Worm (Caenorhabditis elegans) whole organism, L2 larva: ENCODE data around the gene W04B5.8.

Experiments
- F13H6.1 ChIP-seq: sonication (generic microtip); optimal IDR thresholded peaks from 2 replicates; lab custom pipeline; 2016; ENCODE audit warnings: missing genetic modification characterization, missing compliant biosample characterization
- R02D3.7 ChIP-seq: fragments of 150-350 bp; optimal IDR thresholded peaks from 2 replicates; lab custom pipeline; 2014; ENCODE audit warnings: missing biosample characterization, missing genetic modification characterization
- Y55F3AM.14 ChIP-seq: fragments of 200-800 bp; sonication (Bioruptor generic); optimal IDR thresholded peaks from 2 replicates; lab custom pipeline; 2018; ENCODE audit warnings: mild to moderate bottlenecking, missing genetic modification characterization, missing compliant biosample characterization
- alr-1 ChIP-seq: fragments of 150-350 bp; optimal IDR thresholded peaks from 2 replicates; lab custom pipeline; 2014; ENCODE audit warnings: missing biosample characterization, missing genetic modification characterization
- aly-2 ChIP-seq: fragments of 150-350 bp; optimal IDR thresholded peaks from 2 replicates; lab custom pipeline; 2014; ENCODE audit warnings: missing biosample characterization, missing genetic modification characterization
- ama-1 ChIP-seq: fragments of 150-350 bp; optimal IDR thresholded peaks from 2 replicates; lab custom pipeline; 2018; ENCODE audit warnings: inconsistent platforms
- ceh-16 ChIP-seq: fragments of 150-350 bp; optimal IDR thresholded peaks from 2 replicates; lab custom pipeline; 2014; ENCODE audit warnings: missing biosample characterization, missing genetic modification characterization
- ceh-82 ChIP-seq: fragments of 150-350 bp; optimal IDR thresholded peaks from 2 replicates; lab custom pipeline; 2014; ENCODE audit warnings: missing biosample characterization, missing genetic modification characterization
- crh-2 ChIP-seq: sonication (generic microtip); optimal IDR thresholded peaks from 2 replicates; lab custom pipeline; 2017; ENCODE audit warnings: missing biosample characterization, missing genetic modification characterization
- dmd-4 ChIP-seq: sonication (generic microtip); optimal IDR thresholded peaks from 2 replicates; lab custom pipeline; 2017; ENCODE audit warnings: missing biosample characterization, missing genetic modification characterization
- egl-27 ChIP-seq: sonication (generic microtip); optimal IDR thresholded peaks from 3 replicates; lab custom pipeline; 2017; ENCODE audit warnings: missing biosample characterization, missing genetic modification reagents, missing genetic modification characterization
- elt-1 ChIP-seq: fragments of 150-350 bp; optimal IDR thresholded peaks from 2 replicates; lab custom pipeline; 2014; ENCODE audit warnings: missing biosample characterization, missing genetic modification characterization
- elt-3 ChIP-seq: sonication (generic microtip); optimal IDR thresholded peaks from 2 replicates; lab custom pipeline; 2017; ENCODE audit warnings: missing biosample characterization, missing genetic modification characterization
- fos-1 ChIP-seq: fragments of 150-350 bp; optimal IDR thresholded peaks from 2 replicates; lab custom pipeline; 2014; ENCODE audit warnings: missing biosample characterization, missing genetic modification characterization
- gmeb-1 ChIP-seq: fragments of 150-350 bp; optimal IDR thresholded peaks from 2 replicates; lab custom pipeline; 2014; ENCODE audit warnings: missing biosample characterization, missing genetic modification characterization
- lin-11 ChIP-seq: fragments of 150-350 bp; sonication (generic microtip); optimal IDR thresholded peaks from 2 replicates; lab custom pipeline; 2014; ENCODE audit warnings: missing biosample characterization, missing genetic modification characterization, inconsistent platforms, mixed read lengths
- lin-13 ChIP-seq: fragments of 150-350 bp; optimal IDR thresholded peaks from 2 replicates; lab custom pipeline; 2014; ENCODE audit warnings: missing biosample characterization, missing genetic modification reagents, missing genetic modification characterization
- lin-39 ChIP-seq: fragments of 150-350 bp; optimal IDR thresholded peaks from 2 replicates; lab custom pipeline; 2014; ENCODE audit warnings: missing biosample characterization, missing genetic modification reagents, missing genetic modification characterization
- lsy-2 ChIP-seq, 2 experiments: fragments of 150-350 bp in 1 of 2; sonication (generic microtip) in 1 of 2; optimal IDR thresholded peaks; 2 replicates each; lab custom pipeline; 2014 to 2017; ENCODE audit warnings: missing biosample characterization in 2 of 2, missing genetic modification characterization in 2 of 2
- mdl-1 ChIP-seq, 2 experiments: fragments of 150-350 bp in 1 of 2; sonication (generic microtip) in 1 of 2; optimal IDR thresholded peaks; 2 replicates each; lab custom pipeline; 2017; ENCODE audit warnings: missing biosample characterization in 2 of 2, missing genetic modification characterization in 2 of 2
- nhr-10 ChIP-seq: sonication (generic microtip); optimal IDR thresholded peaks from 2 replicates; lab custom pipeline; 2017; ENCODE audit warnings: missing biosample characterization, missing genetic modification characterization
- nhr-11 ChIP-seq: fragments of 150-350 bp; optimal IDR thresholded peaks from 2 replicates; lab custom pipeline; 2014; ENCODE audit warnings: missing biosample characterization, missing genetic modification characterization
- nhr-12 ChIP-seq: fragments of 150-350 bp; optimal IDR thresholded peaks from 2 replicates; lab custom pipeline; 2014; ENCODE audit warnings: missing biosample characterization, missing genetic modification characterization
- nhr-129 ChIP-seq: fragments of 150-350 bp; optimal IDR thresholded peaks from 2 replicates; lab custom pipeline; 2014; ENCODE audit warnings: missing biosample characterization, missing genetic modification characterization
- nhr-237 ChIP-seq: fragments of 150-350 bp; optimal IDR thresholded peaks from 2 replicates; lab custom pipeline; 2014; ENCODE audit warnings: missing biosample characterization, missing genetic modification characterization
- nhr-6 ChIP-seq: fragments of 150-350 bp; optimal IDR thresholded peaks from 2 replicates; lab custom pipeline; 2014; ENCODE audit warnings: missing biosample characterization, missing genetic modification characterization
- nhr-77 ChIP-seq: fragments of 150-350 bp; optimal IDR thresholded peaks from 2 replicates; lab custom pipeline; 2014; ENCODE audit warnings: missing biosample characterization, missing genetic modification characterization
- peb-1 ChIP-seq: fragments of 150-350 bp; optimal IDR thresholded peaks from 2 replicates; lab custom pipeline; 2014; ENCODE audit warnings: missing biosample characterization, missing genetic modification characterization
- sem-4 ChIP-seq: fragments of 150-350 bp; optimal IDR thresholded peaks from 2 replicates; lab custom pipeline; 2014; ENCODE audit warnings: missing biosample characterization, missing genetic modification reagents, missing genetic modification characterization
- sma-9 ChIP-seq, 2 experiments: fragments of 150-350 bp in 1 of 2; sonication (generic microtip) in 1 of 2; optimal IDR thresholded peaks; 2 replicates each; lab custom pipeline; 2014 to 2016; ENCODE audit warnings: missing genetic modification characterization in 2 of 2, mild to moderate bottlenecking in 1 of 2, missing biosample characterization in 1 of 2, missing compliant biosample characterization in 1 of 2, missing genetic modification reagents in 1 of 2, moderate library complexity in 1 of 2
- unc-39 ChIP-seq: fragments of 150-350 bp; optimal IDR thresholded peaks from 2 replicates; lab custom pipeline; 2014; ENCODE audit warnings: missing biosample characterization, missing genetic modification characterization
- unc-55 ChIP-seq: fragments of 150-350 bp; sonication (generic microtip); optimal IDR thresholded peaks from 3 replicates; lab custom pipeline; 2014; ENCODE audit warnings: missing biosample characterization, missing genetic modification reagents, missing genetic modification characterization
- unc-62 ChIP-seq: fragments of 150-350 bp; optimal IDR thresholded peaks from 2 replicates; lab custom pipeline; 2014; ENCODE audit warnings: missing biosample characterization, missing genetic modification reagents, missing genetic modification characterization
- zag-1 ChIP-seq: fragments of 150-350 bp; optimal IDR thresholded peaks from 2 replicates; lab custom pipeline; 2014; ENCODE audit warnings: missing biosample characterization, missing genetic modification characterization

Gene W04B5.8

ce11 chrIII:2418981-2419380 lies 7.1 kb upstream of the W04B5.8 start:
- TF ChIP-seq alr-1 (tag; lab: Kevin White, UChicago), result no peak
- TF ChIP-seq sma-9 (GFP tag; optimal IDR thresholded peaks at IDR 0.05; lab: Kevin White, UChicago), result no peak
- no peak for TF ChIP-seq sma-9 (tag; optimal IDR thresholded peaks at IDR 0.05; lab: Kevin White, UChicago)
- no peak for TF ChIP-seq nhr-237 (tag; lab: Kevin White, UChicago)
- TF ChIP-seq nhr-129 (tag; lab: Kevin White, UChicago), result no peak
- TF ChIP-seq Y55F3AM.14, result no peak
- no peak for TF ChIP-seq lin-13 (GFP tag; lab: Kevin White, UChicago)

DNA sequence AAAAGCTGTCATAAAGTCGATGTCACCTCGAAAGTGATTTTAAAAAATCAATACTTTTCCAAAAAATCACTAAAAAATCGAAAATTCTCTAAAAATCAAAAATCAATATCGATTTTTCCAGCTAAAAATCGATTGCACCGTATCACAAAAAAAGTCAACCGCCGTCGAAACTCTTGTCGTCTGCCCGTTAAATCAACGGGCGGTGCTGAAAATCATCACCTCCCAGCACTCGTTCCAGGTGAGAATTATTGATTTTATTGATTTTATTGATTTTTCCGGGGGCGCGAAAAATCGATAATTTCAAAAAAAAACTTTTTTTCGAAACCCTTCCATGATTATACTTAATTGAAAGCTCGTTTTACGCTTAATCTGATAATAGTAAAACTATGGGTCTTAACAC lies 6.6 kb upstream of the W04B5.8 start:
- no peak for TF ChIP-seq alr-1 (tag; lab: Kevin White, UChicago)
- TF ChIP-seq F13H6.1, result no peak
- TF ChIP-seq unc-62 (GFP tag; lab: Kevin White, UChicago), result no peak
- TF ChIP-seq peb-1 (tag; lab: Kevin White, UChicago), result no peak
- TF ChIP-seq nhr-6, result no peak

DNA sequence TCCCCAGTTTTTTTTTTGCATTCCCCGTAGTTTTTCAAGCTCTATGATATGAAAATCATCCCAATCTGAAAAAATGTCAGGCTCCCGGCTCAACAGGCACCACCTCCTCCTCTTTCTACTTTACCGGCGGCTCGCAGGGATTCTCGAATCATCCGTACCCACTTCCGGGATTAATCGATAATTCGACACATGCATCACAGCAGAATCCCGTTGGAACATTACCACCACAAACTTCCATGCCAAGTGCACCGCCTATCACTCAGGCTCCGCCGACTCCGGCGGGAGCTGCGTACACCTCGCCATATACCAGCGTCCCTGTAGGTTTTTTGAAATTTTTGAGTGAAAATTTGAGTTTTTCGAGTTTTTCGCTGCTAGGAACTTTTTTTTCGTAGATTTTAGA lies 4.9 kb upstream of the W04B5.8 start:
- TF ChIP-seq lin-39 (tag; lab: Kevin White, UChicago), result no peak
- no peak for TF ChIP-seq zag-1 (tag; lab: Kevin White, UChicago)
- TF ChIP-seq Y55F3AM.14, result no peak
- no peak for TF ChIP-seq R02D3.7 (tag; lab: Kevin White, UChicago)
- TF ChIP-seq nhr-12, result no peak
- TF ChIP-seq crh-2 (tag; lab: Kevin White, UChicago), result no peak
- no peak for TF ChIP-seq ceh-16 (tag; lab: Kevin White, UChicago)
- no peak for TF ChIP-seq mdl-1 (tag; optimal IDR thresholded peaks at IDR 0.05; lab: Kevin White, UChicago)
- no peak for TF ChIP-seq lin-13 (GFP tag; lab: Kevin White, UChicago)

DNA sequence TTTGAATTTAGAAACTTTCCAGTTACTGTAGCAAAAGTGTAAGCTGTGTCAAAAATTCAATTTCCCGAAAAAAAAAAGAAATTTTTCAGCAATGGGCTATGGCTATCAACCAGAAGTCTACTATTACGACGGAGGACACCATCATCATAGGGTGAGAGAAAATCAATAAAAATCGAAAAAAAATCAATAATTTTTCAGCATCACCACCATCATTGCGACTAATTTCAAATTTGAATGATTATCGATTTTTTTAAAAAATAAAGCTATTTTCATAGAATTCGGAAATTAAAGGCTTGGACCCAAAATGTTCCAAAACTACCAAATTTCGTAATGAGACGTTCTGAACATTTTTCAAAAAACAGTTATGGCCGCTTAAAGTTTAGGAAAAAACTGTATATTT lies 2.5 kb upstream of the W04B5.8 start:
- no peak for TF ChIP-seq mdl-1 (tag; optimal IDR thresholded peaks at IDR 0.05; lab: Kevin White, UChicago)
- no peak for TF ChIP-seq ama-1
- TF ChIP-seq nhr-10, result no peak
- no peak for TF ChIP-seq zag-1 (tag; lab: Kevin White, UChicago)
- no peak for TF ChIP-seq Y55F3AM.14
- TF ChIP-seq fos-1, result no peak

DNA sequence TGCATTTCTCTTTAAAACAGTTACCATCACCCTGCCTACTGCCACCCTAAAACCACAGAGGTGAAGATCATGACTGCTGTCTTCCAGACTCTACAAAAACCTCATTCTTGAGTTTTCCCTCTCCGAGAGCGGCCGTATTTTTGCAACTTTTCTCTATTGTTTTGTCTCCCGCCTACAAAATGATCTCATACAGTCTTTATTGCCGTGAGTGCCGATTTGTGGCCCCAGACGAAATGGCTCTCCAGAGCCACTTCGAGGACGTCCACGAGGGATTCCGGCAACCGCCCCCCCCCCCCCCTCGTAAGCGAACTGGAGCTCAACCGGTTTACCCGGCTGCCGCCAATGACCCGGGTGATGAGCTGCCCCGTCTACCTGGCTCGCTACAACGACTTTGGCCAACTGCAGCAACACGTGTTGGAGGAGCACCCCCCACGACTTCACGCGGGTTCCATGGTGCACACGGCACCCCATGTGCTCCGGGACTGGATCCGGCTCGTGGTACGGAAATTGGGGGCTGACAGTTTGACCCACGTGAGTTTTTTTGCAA lies 1.3 kb upstream of the W04B5.8 start:
- TF ChIP-seq unc-39 (tag; lab: Kevin White, UChicago) (no peak), F13H6.1 (no peak), nhr-6 (no peak), elt-3 (tag; lab: Kevin White, UChicago) (no peak), dmd-4 (tag; lab: Kevin White, UChicago) (no peak), lin-39 (tag; lab: Kevin White, UChicago) (no peak), gmeb-1 (tag; lab: Kevin White, UChicago) (no peak), ceh-16 (tag; lab: Kevin White, UChicago) (no peak), unc-55 (no peak), egl-27 (tag; lab: Kevin White, UChicago) (no peak), nhr-11 (tag; lab: Kevin White, UChicago) (no peak), ceh-82 (tag; lab: Kevin White, UChicago) (no peak), aly-2 (tag; lab: Kevin White, UChicago) (no peak), nhr-237 (tag; lab: Kevin White, UChicago) (no peak)

DNA sequence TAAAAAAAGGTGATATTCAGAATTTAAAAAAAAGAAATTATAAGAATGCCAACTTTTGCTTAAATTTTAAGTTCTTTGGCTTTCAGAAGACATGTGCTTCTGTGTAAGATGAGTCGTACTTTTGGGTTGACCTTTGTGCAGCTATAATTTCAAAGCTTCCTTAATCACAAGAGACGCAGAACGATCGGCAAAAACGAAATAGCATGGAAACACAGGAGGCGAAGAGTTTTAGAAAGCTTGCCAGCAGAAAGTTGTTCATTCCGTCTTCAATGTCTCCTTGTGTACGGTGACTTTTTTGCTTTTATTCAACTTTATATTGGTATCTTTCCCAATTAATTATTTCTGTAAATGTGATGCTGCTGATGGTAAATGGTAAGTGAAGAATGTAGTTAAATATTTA lies 6.8 kb downstream of the W04B5.8 start:
- TF ChIP-seq elt-1 (tag; lab: Kevin White, UChicago) (no peak), ceh-16 (tag; lab: Kevin White, UChicago) (no peak), lin-11 (tag; lab: Kevin White, UChicago) (no peak), sem-4 (tag; lab: Kevin White, UChicago) (no peak), unc-55 (peak; percentile 18), nhr-77 (no peak), lsy-2 (tag; optimal IDR thresholded peaks at IDR 0.05; lab: Kevin White, UChicago) (peak in 1 of 2 experiments; percentile 6), peb-1 (tag; lab: Kevin White, UChicago) (no peak), Y55F3AM.14 (no peak), nhr-11 (tag; lab: Kevin White, UChicago) (no peak), egl-27 (tag; lab: Kevin White, UChicago) (no peak), nhr-129 (tag; lab: Kevin White, UChicago) (no peak)
